Worm (Caenorhabditis elegans) whole organism, L1 larva: ENCODE results near the gene rpn-1.

Experiments used
- C16A3.4 ChIP-seq: fragments of 150-350 bp; optimal IDR thresholded peaks from 2 replicates; lab custom pipeline; 2014; ENCODE audit warnings: missing biosample characterization, missing genetic modification characterization
- alr-1 ChIP-seq: fragments of 200-800 bp; sonication (Bioruptor generic); optimal IDR thresholded peaks from 2 replicates; lab custom pipeline; 2018; ENCODE audit warnings: borderline replicate concordance, mild to moderate bottlenecking, missing genetic modification characterization, missing compliant biosample characterization
- ceh-63 ChIP-seq: fragments of 200-800 bp; sonication (Bioruptor generic); optimal IDR thresholded peaks from 2 replicates; lab custom pipeline; 2018; ENCODE audit warnings: mild to moderate bottlenecking, missing genetic modification characterization, missing compliant biosample characterization
- ceh-82 ChIP-seq, 3 experiments: fragments of 150-350 bp in 1 of 3; sonication (generic microtip) in 2 of 3; optimal IDR thresholded peaks; 2 replicates each; lab custom pipeline; 2014 to 2017; ENCODE audit warnings: missing biosample characterization in 3 of 3, missing genetic modification characterization in 3 of 3
- ces-1 ChIP-seq: fragments of 150-350 bp; optimal IDR thresholded peaks from 2 replicates; lab custom pipeline; 2014; ENCODE audit warnings: missing biosample characterization, missing genetic modification reagents, missing genetic modification characterization
- dsc-1 ChIP-seq: sonication (generic microtip); optimal IDR thresholded peaks from 2 replicates; lab custom pipeline; 2016; ENCODE audit warnings: mild to moderate bottlenecking, missing genetic modification characterization, missing compliant biosample characterization
- egl-13 ChIP-seq: sonication (generic microtip); optimal IDR thresholded peaks from 2 replicates; lab custom pipeline; 2016; ENCODE audit warnings: missing genotype, missing genetic modification reagents, missing genetic modification characterization, missing compliant biosample characterization
- egl-27 ChIP-seq, 2 experiments: fragments of 150-350 bp in 1 of 2; sonication (generic microtip); optimal IDR thresholded peaks; 3 replicates each; lab custom pipeline; 2017 to 2018; ENCODE audit warnings: missing biosample characterization in 2 of 2, missing genetic modification characterization in 2 of 2, missing genetic modification reagents in 2 of 2
- elt-3 ChIP-seq, 6 experiments: fragments of 150-350 bp in 1 of 6; sonication (generic microtip); optimal IDR thresholded peaks; 2 replicates each; lab custom pipeline; 2017 to 2018; ENCODE audit warnings: missing biosample characterization in 6 of 6, missing genetic modification characterization in 6 of 6, inconsistent platforms in 1 of 6
- ets-5 ChIP-seq: fragments of 200-800 bp; sonication (Bioruptor generic); IDR thresholded peaks from 2 replicates; pipeline ENCODE4 v1.3.6; 2022; ENCODE audit warnings: missing genetic modification characterization, missing compliant biosample characterization
- fkh-10 ChIP-seq: sonication (generic microtip); optimal IDR thresholded peaks from 2 replicates; lab custom pipeline; 2017; ENCODE audit warnings: missing biosample characterization, missing genetic modification reagents, missing genetic modification characterization
- fkh-8 ChIP-seq: sonication (generic microtip); optimal IDR thresholded peaks from 2 replicates; lab custom pipeline; 2016; ENCODE audit warnings: mild to moderate bottlenecking, missing genetic modification characterization, missing compliant biosample characterization
- fos-1 ChIP-seq: fragments of 150-350 bp; optimal IDR thresholded peaks from 2 replicates; lab custom pipeline; 2014; ENCODE audit warnings: missing biosample characterization, missing genetic modification characterization
- hlh-17 ChIP-seq: fragments of 200-800 bp; sonication (Bioruptor generic); optimal IDR thresholded peaks from 2 replicates; lab custom pipeline; 2018; ENCODE audit warnings: missing genetic modification characterization, mild to moderate bottlenecking, missing compliant biosample characterization, moderate library complexity, borderline replicate concordance
- hpl-2 ChIP-seq: fragments of 150-350 bp; optimal IDR thresholded peaks from 2 replicates; lab custom pipeline; 2014; ENCODE audit warnings: missing biosample characterization, missing genetic modification reagents, missing genetic modification characterization
- isw-1 ChIP-seq: fragments of 200-800 bp; sonication (Bioruptor generic); IDR thresholded peaks from 2 replicates; pipeline ENCODE4 v1.3.6; 2022; ENCODE audit warnings: missing genetic modification characterization, missing compliant biosample characterization
- lin-14 ChIP-seq: fragments of 200-800 bp; sonication (Bioruptor generic); optimal IDR thresholded peaks from 2 replicates; lab custom pipeline; 2018; ENCODE audit warnings: mild to moderate bottlenecking, missing genetic modification characterization, moderate library complexity, missing compliant biosample characterization
- lin-35 ChIP-seq, 2 experiments: fragments of 150-350 bp; optimal IDR thresholded peaks; 2 replicates each; lab custom pipeline; 2014; ENCODE audit warnings: missing biosample characterization in 2 of 2, missing genetic modification characterization in 2 of 2, missing genetic modification reagents in 2 of 2
- lir-3 ChIP-seq: sonication (generic microtip); optimal IDR thresholded peaks from 2 replicates; lab custom pipeline; 2016; ENCODE audit warnings: mild to moderate bottlenecking, missing genetic modification characterization, moderate library complexity, missing compliant biosample characterization; ENCODE audit not compliant: poor library complexity
- lsy-2 ChIP-seq, 2 experiments: fragments of 150-350 bp; optimal IDR thresholded peaks; 2 replicates each; lab custom pipeline; 2014; ENCODE audit warnings: missing biosample characterization in 2 of 2, missing genetic modification characterization in 2 of 2
- mab-9 ChIP-seq: fragments of 200-800 bp; sonication (Bioruptor generic); IDR thresholded peaks from 2 replicates; pipeline ENCODE4 v1.3.6; 2022; ENCODE audit warnings: missing genetic modification reagents, missing genetic modification characterization, missing compliant biosample characterization
- mep-1 ChIP-seq: fragments of 150-350 bp; optimal IDR thresholded peaks from 2 replicates; lab custom pipeline; 2014; ENCODE audit warnings: missing biosample characterization, missing genetic modification characterization
- nhr-11 ChIP-seq: fragments of 150-350 bp; optimal IDR thresholded peaks from 2 replicates; lab custom pipeline; 2014; ENCODE audit warnings: missing biosample characterization, missing genetic modification characterization
- nhr-12 ChIP-seq: sonication (generic microtip); optimal IDR thresholded peaks from 2 replicates; lab custom pipeline; 2017; ENCODE audit warnings: missing biosample characterization, missing genetic modification characterization
- nhr-47 ChIP-seq: sonication (generic microtip); optimal IDR thresholded peaks from 2 replicates; lab custom pipeline; 2016; ENCODE audit warnings: mild to moderate bottlenecking, missing genetic modification characterization, moderate library complexity, missing compliant biosample characterization
- nhr-71 ChIP-seq: sonication (generic microtip); optimal IDR thresholded peaks from 2 replicates; lab custom pipeline; 2016; ENCODE audit warnings: mild to moderate bottlenecking, missing genetic modification characterization, moderate library complexity, missing compliant biosample characterization
- nhr-76 ChIP-seq: sonication (generic microtip); optimal IDR thresholded peaks from 2 replicates; lab custom pipeline; 2017; ENCODE audit warnings: missing biosample characterization, missing genetic modification characterization
- nhr-84 ChIP-seq: sonication (generic microtip); optimal IDR thresholded peaks from 2 replicates; lab custom pipeline; 2017; ENCODE audit warnings: missing biosample characterization, missing genetic modification characterization
- pax-3 ChIP-seq: fragments of 200-800 bp; sonication (Bioruptor generic); optimal IDR thresholded peaks from 2 replicates; lab custom pipeline; 2018; ENCODE audit warnings: mild to moderate bottlenecking, missing genetic modification characterization, moderate library complexity, missing compliant biosample characterization
- snu-23 ChIP-seq: sonication (generic microtip); optimal IDR thresholded peaks from 2 replicates; lab custom pipeline; 2016; ENCODE audit warnings: missing genetic modification characterization, missing compliant biosample characterization
- sox-4 ChIP-seq: sonication (generic microtip); optimal IDR thresholded peaks from 2 replicates; lab custom pipeline; 2016; ENCODE audit warnings: missing genetic modification characterization, missing compliant biosample characterization
- swsn-7 ChIP-seq: sonication (generic microtip); optimal IDR thresholded peaks from 2 replicates; lab custom pipeline; 2016; ENCODE audit warnings: missing genetic modification characterization, missing compliant biosample characterization
- tbx-2 ChIP-seq: sonication (generic microtip); optimal IDR thresholded peaks from 2 replicates; lab custom pipeline; 2016; ENCODE audit warnings: missing genetic modification characterization, missing compliant biosample characterization
- unc-30 ChIP-seq: sonication (generic microtip); optimal IDR thresholded peaks from 2 replicates; lab custom pipeline; 2017; ENCODE audit warnings: missing biosample characterization, missing genetic modification characterization
- unc-62 ChIP-seq: fragments of 150-350 bp; optimal IDR thresholded peaks from 2 replicates; lab custom pipeline; 2014; ENCODE audit warnings: missing biosample characterization, missing genetic modification reagents, missing genetic modification characterization
- unc-86 ChIP-seq: sonication (generic microtip); optimal IDR thresholded peaks from 2 replicates; lab custom pipeline; 2016; ENCODE audit warnings: missing genetic modification characterization, missing compliant biosample characterization
- unc-98 ChIP-seq: fragments of 200-800 bp; sonication (Bioruptor generic); IDR thresholded peaks from 2 replicates; pipeline ENCODE4 v1.3.6; 2022; ENCODE audit warnings: missing genetic modification characterization, missing compliant biosample characterization
- zag-1 ChIP-seq: fragments of 150-350 bp; optimal IDR thresholded peaks from 2 replicates; lab custom pipeline; 2014; ENCODE audit warnings: missing biosample characterization, missing genetic modification characterization
- ztf-4 ChIP-seq: fragments of 150-350 bp; optimal IDR thresholded peaks from 2 replicates; lab custom pipeline; 2014; ENCODE audit warnings: missing biosample characterization, missing genetic modification characterization

Gene rpn-1

ce11 chrIV:6958696-6959095 lies 49.0 kb upstream of the rpn-1 start:
- TF ChIP-seq lin-14 (GFP tag; lab: Kevin White, UChicago) (peak; percentile 80), unc-98 (GFP tag; lab: Robert Waterston, UW) (no peak), nhr-11 (tag; lab: Kevin White, UChicago) (no peak), isw-1 (GFP tag; lab: Robert Waterston, UW) (no peak), hlh-17 (GFP tag; lab: Kevin White, UChicago) (no peak), mab-9 (0 out of 2 replicates have a peak, but pooled peaks have one; percentile 46), swsn-7 (tag; lab: Kevin White, UChicago) (peak; percentile 14), fkh-10 (GFP tag; lab: Kevin White, UChicago) (peak; percentile 1), egl-13 (no peak), hpl-2 (GFP tag; lab: Kevin White, UChicago) (no peak), alr-1 (tag; lab: Kevin White, UChicago) (no peak), unc-30 (tag; lab: Kevin White, UChicago) (no peak), snu-23 (GFP tag; lab: Kevin White, UChicago) (peak; percentile 3), ztf-4 (no peak), lsy-2 (tag; optimal IDR thresholded peaks at IDR 0.05; lab: Kevin White, UChicago) (peak in 1 of 2 experiments; percentile 18), dsc-1 (tag; lab: Kevin White, UChicago) (no peak), fkh-8 (tag; lab: Kevin White, UChicago) (peak; percentile 32), lin-35 (GFP tag; optimal IDR thresholded peaks at IDR 0.05; lab: Kevin White, UChicago) (no peak), nhr-71 (tag; lab: Kevin White, UChicago) (peak; percentile 26), nhr-84 (no peak), nhr-76 (tag; lab: Kevin White, UChicago) (no peak), zag-1 (tag; lab: Kevin White, UChicago) (no peak), unc-62 (GFP tag; lab: Kevin White, UChicago) (no peak), ceh-82 (tag; optimal IDR thresholded peaks at IDR 0.05; lab: Kevin White, UChicago) (peak in 1 of 3 experiments; percentile 22), elt-3 (tag; optimal IDR thresholded peaks at IDR 0.05; lab: Kevin White, UChicago) (no peak), ceh-63 (GFP tag; lab: Kevin White, UChicago) (no peak)

ce11 chrIV:6957341-6957740 lies 47.6 kb upstream of the rpn-1 start, which contains the start of gene jnk-1:
Gene jnk-1, plus strand, starts transcription at chrIV:6957641.
- TF ChIP-seq nhr-71 (tag; lab: Kevin White, UChicago) (no peak), egl-27 (tag; optimal IDR thresholded peaks at IDR 0.05; lab: Kevin White, UChicago) (no peak), alr-1 (tag; lab: Kevin White, UChicago) (no peak), C16A3.4 (tag; lab: Kevin White, UChicago) (no peak), fos-1 (no peak), sox-4 (no peak)

ce11 chrIV:6956668-6957067 lies 47.0 kb upstream of the rpn-1 start:
- TF ChIP-seq pax-3 (no peak), lin-14 (GFP tag; lab: Kevin White, UChicago) (peak; percentile 85), fkh-10 (GFP tag; lab: Kevin White, UChicago) (peak; percentile 76), unc-86 (tag; lab: Kevin White, UChicago) (peak; percentile 56), lsy-2 (tag; optimal IDR thresholded peaks at IDR 0.05; lab: Kevin White, UChicago) (peak in 1 of 2 experiments; percentile 29), swsn-7 (tag; lab: Kevin White, UChicago) (peak; percentile 10), nhr-71 (tag; lab: Kevin White, UChicago) (peak; percentile 39), nhr-47 (tag; lab: Kevin White, UChicago) (peak; percentile 19), nhr-12 (no peak), ces-1 (GFP tag; lab: Kevin White, UChicago) (peak; percentile 46), mep-1 (tag; lab: Kevin White, UChicago) (peak; percentile 8), ets-5 (GFP tag; lab: Robert Waterston, UW) (no peak), fkh-8 (tag; lab: Kevin White, UChicago) (peak; percentile 20), tbx-2 (tag; lab: Kevin White, UChicago) (peak; percentile 15), lir-3 (no peak), dsc-1 (tag; lab: Kevin White, UChicago) (peak; percentile 23)
- TF ChIP-seq, all 84 proteins: peak for 12
